Worm (Caenorhabditis elegans) whole organism, mixed stage, embryonic: Measurements from ENCODE around the gene fbxb-17.

Experiments used
- M03D4.4 ChIP-seq: sonication (generic microtip); optimal IDR thresholded peaks from 2 replicates; lab custom pipeline; 2017; ENCODE audit warnings: mild to moderate bottlenecking, missing genetic modification characterization, missing compliant biosample characterization
- bed-3 ChIP-seq: fragments of 200-800 bp; sonication (Bioruptor generic); optimal IDR thresholded peaks from 3 replicates; lab custom pipeline; 2018; ENCODE audit warnings: mild to moderate bottlenecking, missing genetic modification characterization, moderate library complexity, missing compliant biosample characterization
- blmp-1 ChIP-seq: fragments of 150-350 bp; optimal IDR thresholded peaks from 2 replicates; lab custom pipeline; 2014; ENCODE audit warnings: missing biosample characterization, missing genetic modification characterization
- ceh-39 ChIP-seq: fragments of 150-350 bp; optimal IDR thresholded peaks from 2 replicates; lab custom pipeline; 2014; ENCODE audit warnings: missing biosample characterization, missing genetic modification characterization
- ceh-43 ChIP-seq: fragments of 200-800 bp; sonication (Bioruptor generic); optimal IDR thresholded peaks from 2 replicates; lab custom pipeline; 2018; ENCODE audit warnings: mild to moderate bottlenecking, missing genetic modification characterization, moderate library complexity, missing compliant biosample characterization
- ceh-83 ChIP-seq: fragments of 200-800 bp; sonication (Bioruptor generic); optimal IDR thresholded peaks from 2 replicates; lab custom pipeline; 2018; ENCODE audit warnings: mild to moderate bottlenecking, missing genetic modification characterization, missing compliant biosample characterization
- ces-1 ChIP-seq: fragments of 150-350 bp; optimal IDR thresholded peaks from 2 replicates; lab custom pipeline; 2014; ENCODE audit warnings: missing biosample characterization, missing genetic modification reagents, missing genetic modification characterization
- cnd-1 ChIP-seq: fragments of 200-800 bp; sonication (Bioruptor generic); optimal IDR thresholded peaks from 2 replicates; lab custom pipeline; 2018; ENCODE audit warnings: mild to moderate bottlenecking, missing genetic modification characterization, missing compliant biosample characterization
- drap-1 ChIP-seq: fragments of 200-800 bp; sonication (Bioruptor generic); optimal IDR thresholded peaks from 3 replicates; lab custom pipeline; 2018; ENCODE audit warnings: mild to moderate bottlenecking, missing genetic modification characterization, missing compliant biosample characterization
- elt-1 ChIP-seq: sonication (generic microtip); optimal IDR thresholded peaks from 2 replicates; lab custom pipeline; 2017; ENCODE audit warnings: missing genetic modification characterization, mild to moderate bottlenecking, missing compliant biosample characterization, antibody characterized with exemption, moderate library complexity, borderline replicate concordance; ENCODE audit not compliant: insufficient read depth
- elt-3 ChIP-seq: fragments of 150-350 bp; optimal IDR thresholded peaks from 2 replicates; lab custom pipeline; 2014; ENCODE audit warnings: missing biosample characterization, missing genetic modification characterization
- flh-1 ChIP-seq: fragments of 200-800 bp; sonication (Bioruptor generic); optimal IDR thresholded peaks from 2 replicates; lab custom pipeline; 2018; ENCODE audit warnings: mild to moderate bottlenecking, missing genetic modification characterization, moderate library complexity, missing compliant biosample characterization
- ham-2 ChIP-seq: fragments of 200-800 bp; sonication (Bioruptor generic); optimal IDR thresholded peaks from 2 replicates; lab custom pipeline; 2018; ENCODE audit warnings: mild to moderate bottlenecking, missing genetic modification characterization, missing compliant biosample characterization
- hlh-1 ChIP-seq: fragments of 150-350 bp; optimal IDR thresholded peaks from 2 replicates; lab custom pipeline; 2014; ENCODE audit warnings: missing biosample characterization, missing genetic modification reagents, missing genetic modification characterization
- lin-13 ChIP-seq: fragments of 150-350 bp; optimal IDR thresholded peaks from 2 replicates; lab custom pipeline; 2014; ENCODE audit warnings: missing biosample characterization, missing genetic modification characterization
- lsy-2 ChIP-seq: fragments of 150-350 bp; optimal IDR thresholded peaks from 2 replicates; lab custom pipeline; 2014; ENCODE audit warnings: missing biosample characterization, missing genetic modification characterization
- mab-5 ChIP-seq: fragments of 150-350 bp; optimal IDR thresholded peaks from 2 replicates; lab custom pipeline; 2014; ENCODE audit warnings: missing biosample characterization, missing genetic modification characterization
- mep-1 ChIP-seq: fragments of 150-350 bp; optimal IDR thresholded peaks from 2 replicates; lab custom pipeline; 2017; ENCODE audit warnings: missing biosample characterization, missing genetic modification reagents, missing genetic modification characterization, inconsistent platforms
- mls-2 ChIP-seq: sonication (generic microtip); optimal IDR thresholded peaks from 2 replicates; lab custom pipeline; 2016; ENCODE audit warnings: mild to moderate bottlenecking, missing genetic modification characterization, moderate library complexity, missing compliant biosample characterization
- nhr-12 ChIP-seq: fragments of 150-350 bp; optimal IDR thresholded peaks from 2 replicates; lab custom pipeline; 2014; ENCODE audit warnings: missing biosample characterization, missing genetic modification characterization
- nhr-2 ChIP-seq: fragments of 150-350 bp; optimal IDR thresholded peaks from 2 replicates; lab custom pipeline; 2014; ENCODE audit warnings: missing biosample characterization, missing genetic modification characterization
- nhr-237 ChIP-seq: fragments of 150-350 bp; optimal IDR thresholded peaks from 2 replicates; lab custom pipeline; 2014; ENCODE audit warnings: missing biosample characterization, missing genetic modification characterization
- nhr-28 ChIP-seq: fragments of 150-350 bp; optimal IDR thresholded peaks from 2 replicates; lab custom pipeline; 2014; ENCODE audit warnings: missing biosample characterization, missing genetic modification characterization
- nhr-76 ChIP-seq: sonication (generic microtip); optimal IDR thresholded peaks from 2 replicates; lab custom pipeline; 2017; ENCODE audit warnings: missing biosample characterization, missing genetic modification characterization
- pha-4 ChIP-seq: fragments of 150-350 bp; optimal IDR thresholded peaks from 2 replicates; lab custom pipeline; 2018; ENCODE audit warnings: missing biosample characterization, missing genetic modification reagents, missing genetic modification characterization
- sem-2 ChIP-seq: fragments of 200-800 bp; sonication (Bioruptor generic); optimal IDR thresholded peaks from 2 replicates; lab custom pipeline; 2018; ENCODE audit warnings: mild to moderate bottlenecking, missing genetic modification characterization, missing compliant biosample characterization
- snpc-4 ChIP-seq: fragments of 150-350 bp; optimal IDR thresholded peaks from 2 replicates; lab custom pipeline; 2014; ENCODE audit warnings: missing biosample characterization, missing genetic modification characterization
- sptf-1 ChIP-seq: sonication (generic microtip); optimal IDR thresholded peaks from 2 replicates; lab custom pipeline; 2017; ENCODE audit warnings: mild to moderate bottlenecking, missing genetic modification characterization, moderate library complexity, missing compliant biosample characterization
- tbx-8 ChIP-seq: fragments of 200-800 bp; sonication (Bioruptor generic); optimal IDR thresholded peaks from 2 replicates; lab custom pipeline; 2018; ENCODE audit warnings: mild to moderate bottlenecking, missing genetic modification characterization, moderate library complexity, missing compliant biosample characterization
- unc-120 ChIP-seq: sonication (generic microtip); optimal IDR thresholded peaks from 2 replicates; lab custom pipeline; 2017; ENCODE audit warnings: missing genetic modification characterization, missing compliant biosample characterization; ENCODE audit not compliant: poor library complexity, severe bottlenecking
- unc-39 ChIP-seq: fragments of 150-350 bp; optimal IDR thresholded peaks from 2 replicates; lab custom pipeline; 2014; ENCODE audit warnings: missing biosample characterization, missing genetic modification characterization
- unc-62 ChIP-seq: fragments of 150-350 bp; optimal IDR thresholded peaks from 2 replicates; lab custom pipeline; 2014; ENCODE audit warnings: missing biosample characterization, missing genetic modification reagents, missing genetic modification characterization
- zip-8 ChIP-seq: fragments of 150-350 bp; optimal IDR thresholded peaks from 2 replicates; lab custom pipeline; 2014; ENCODE audit warnings: missing biosample characterization, missing genetic modification characterization
- ztf-11 ChIP-seq: fragments of 150-350 bp; optimal IDR thresholded peaks from 2 replicates; lab custom pipeline; 2014; ENCODE audit warnings: missing biosample characterization, missing genetic modification characterization

The fbxb-17 gene

ce11 chrII:1663516-1663915 lies 12.7 kb upstream of the fbxb-17 start, which contains the start of gene duxl-1:
Gene duxl-1 (plus strand): TSS chrII:1663699.
- TF ChIP-seq sptf-1 (tag; lab: Kevin White, UChicago) (no peak), lin-13 (tag; lab: Kevin White, UChicago) (no peak), ztf-11 (tag; lab: Kevin White, UChicago) (peak; percentile 45), pha-4 (tag; lab: Kevin White, UChicago) (peak; percentile 31), bed-3 (GFP tag; lab: Kevin White, UChicago) (no peak), nhr-2 (tag; lab: Kevin White, UChicago) (no peak), unc-39 (tag; lab: Kevin White, UChicago) (no peak), cnd-1 (tag; lab: Kevin White, UChicago) (peak; percentile 21), ceh-43 (no peak), ham-2 (no peak), elt-1 (tag; lab: Kevin White, UChicago) (no peak), ceh-39 (tag; lab: Kevin White, UChicago) (peak; percentile 93), nhr-237 (tag; lab: Kevin White, UChicago) (no peak), ceh-83 (GFP tag; lab: Kevin White, UChicago) (no peak), drap-1 (GFP tag; lab: Kevin White, UChicago) (no peak), mls-2 (tag; lab: Kevin White, UChicago) (no peak), mab-5 (tag; lab: Kevin White, UChicago) (no peak), elt-3 (tag; lab: Kevin White, UChicago) (no peak), flh-1 (no peak), nhr-76 (no peak), zip-8 (tag; lab: Kevin White, UChicago) (peak; percentile 8), nhr-12 (tag; lab: Kevin White, UChicago) (no peak), tbx-8 (GFP tag; lab: Kevin White, UChicago) (no peak), hlh-1 (tag; lab: Kevin White, UChicago) (no peak), M03D4.4 (tag; lab: Kevin White, UChicago) (no peak), snpc-4 (tag; lab: Kevin White, UChicago) (no peak), ces-1 (GFP tag; lab: Kevin White, UChicago) (no peak), mep-1 (tag; lab: Kevin White, UChicago) (peak; percentile 10), unc-62 (GFP tag; lab: Kevin White, UChicago) (no peak)

ce11 chrII:1666025-1666424 lies 10.2 kb upstream of the fbxb-17 start, which contains the start of gene srlf-29:
Gene srlf-29 (plus strand): TSS chrII:1666325.
- TF ChIP-seq lin-13 (tag; lab: Kevin White, UChicago) (no peak), elt-1 (tag; lab: Kevin White, UChicago) (no peak), mep-1 (tag; lab: Kevin White, UChicago) (no peak), ham-2 (no peak), nhr-28 (tag; lab: Kevin White, UChicago) (no peak), zip-8 (tag; lab: Kevin White, UChicago) (no peak), unc-120 (no peak), ceh-83 (GFP tag; lab: Kevin White, UChicago) (no peak), snpc-4 (tag; lab: Kevin White, UChicago) (no peak), nhr-12 (tag; lab: Kevin White, UChicago) (no peak), bed-3 (GFP tag; lab: Kevin White, UChicago) (no peak), M03D4.4 (tag; lab: Kevin White, UChicago) (no peak), pha-4 (tag; lab: Kevin White, UChicago) (no peak), ztf-11 (tag; lab: Kevin White, UChicago) (no peak), drap-1 (GFP tag; lab: Kevin White, UChicago) (no peak), sptf-1 (tag; lab: Kevin White, UChicago) (no peak), nhr-237 (tag; lab: Kevin White, UChicago) (no peak), unc-39 (tag; lab: Kevin White, UChicago) (no peak), ceh-39 (tag; lab: Kevin White, UChicago) (no peak), sem-2 (GFP tag; lab: Kevin White, UChicago) (no peak)

- TF ChIP-seq nhr-12 (tag; lab: Kevin White, UChicago): no peak
- no peak for TF ChIP-seq bed-3 (GFP tag; lab: Kevin White, UChicago)
- no peak for TF ChIP-seq unc-62 (GFP tag; lab: Kevin White, UChicago)
- TF ChIP-seq elt-1 (tag; lab: Kevin White, UChicago): no peak
- TF ChIP-seq hlh-1 (tag; lab: Kevin White, UChicago): no peak
- no peak for TF ChIP-seq flh-1
- no peak for TF ChIP-seq mab-5 (tag; lab: Kevin White, UChicago)
- TF ChIP-seq lsy-2 (tag; lab: Kevin White, UChicago): no peak
- no peak for TF ChIP-seq unc-39 (tag; lab: Kevin White, UChicago)
- no peak for TF ChIP-seq blmp-1
- TF ChIP-seq mep-1 (tag; lab: Kevin White, UChicago): no peak
- TF ChIP-seq nhr-28 (tag; lab: Kevin White, UChicago): no peak
- TF ChIP-seq sem-2 (GFP tag; lab: Kevin White, UChicago): no peak
- no peak for TF ChIP-seq lin-13 (tag; lab: Kevin White, UChicago)
- TF ChIP-seq ceh-39 (tag; lab: Kevin White, UChicago): no peak
- TF ChIP-seq mls-2 (tag; lab: Kevin White, UChicago): no peak
Measured at ce11 chrII:1668913-1669312, 7.3 kb upstream of the fbxb-17 start, which contains the start of gene srw-97. Gene srw-97 (minus strand): TSS chrII:1669013.
